Fruit fly (Drosophila melanogaster) whole organism, embryonic: ENCODE data around the gene Creld.

Source experiments
- CG10147 ChIP-seq: fragments of 200-800 bp; sonication (Bioruptor generic); optimal IDR thresholded peaks from 2 replicates; lab custom pipeline; 2019; ENCODE audit warnings: missing biosample characterization, mild to moderate bottlenecking, missing genetic modification characterization, moderate library complexity
- CG10565 ChIP-seq: fragments of 200-800 bp; sonication (Bioruptor generic); optimal IDR thresholded peaks from 3 replicates; lab custom pipeline; 2016; ENCODE audit warnings: missing biosample characterization, mild to moderate bottlenecking, missing genetic modification characterization
- CG12942 ChIP-seq: fragments of 200-800 bp; sonication (Bioruptor generic); optimal IDR thresholded peaks from 3 replicates; lab custom pipeline; 2016; ENCODE audit warnings: missing biosample characterization, missing genetic modification characterization
- CG13894 ChIP-seq: fragments of 200-800 bp; sonication (Bioruptor generic); optimal IDR thresholded peaks from 3 replicates; lab custom pipeline; 2018; ENCODE audit warnings: missing biosample characterization, mild to moderate bottlenecking, missing genetic modification characterization, moderate library complexity
- CG14441 ChIP-seq: fragments of 200-800 bp; sonication (Bioruptor generic); IDR thresholded peaks from 2 replicates; pipeline ENCODE4 v1.3.6; 2022; ENCODE audit warnings: missing biosample characterization, missing genetic modification characterization
- CG15514 ChIP-seq: fragments of 200-800 bp; sonication (Bioruptor generic); optimal IDR thresholded peaks from 3 replicates; lab custom pipeline; 2017; ENCODE audit warnings: missing biosample characterization, missing genetic modification characterization, mild to moderate bottlenecking, moderate library complexity, missing genetic modification reagents
- CG17361 ChIP-seq: fragments of 200-800 bp; sonication (Bioruptor generic); IDR thresholded peaks from 3 replicates; pipeline ENCODE4 v1.3.6; 2022; ENCODE audit warnings: missing biosample characterization, missing genetic modification characterization
- CG1832 ChIP-seq: fragments of 200-800 bp; sonication (Bioruptor generic); optimal IDR thresholded peaks from 2 replicates; lab custom pipeline; 2017; ENCODE audit warnings: missing biosample characterization, mild to moderate bottlenecking, missing genetic modification characterization, inconsistent platforms
- CG18764 ChIP-seq: fragments of 200-800 bp; sonication (Bioruptor generic); optimal IDR thresholded peaks from 3 replicates; lab custom pipeline; 2016; ENCODE audit warnings: missing biosample characterization, missing genetic modification characterization
- CG2129 ChIP-seq: fragments of 200-800 bp; sonication (Bioruptor generic); IDR thresholded peaks from 2 replicates; pipeline ENCODE4 v1.3.6; 2022; ENCODE audit warnings: missing biosample characterization, missing genetic modification characterization; ENCODE audit not compliant: partially characterized antibody
- CG33213 ChIP-seq: fragments of 200-800 bp; sonication (Bioruptor generic); optimal IDR thresholded peaks from 3 replicates; lab custom pipeline; 2016; ENCODE audit warnings: missing biosample characterization, missing genetic modification characterization
- CG3995 ChIP-seq: fragments of 200-800 bp; sonication (Bioruptor generic); optimal IDR thresholded peaks from 3 replicates; lab custom pipeline; 2016; ENCODE audit warnings: missing biosample characterization, missing genetic modification characterization
- CG4360 ChIP-seq: fragments of 200-800 bp; sonication (Bioruptor generic); IDR thresholded peaks from 2 replicates; pipeline ENCODE4 v1.3.6; 2022; ENCODE audit warnings: missing biosample characterization, missing genetic modification characterization
- CG6689 ChIP-seq: fragments of 200-800 bp; sonication (Bioruptor generic); IDR thresholded peaks from 2 replicates; pipeline ENCODE4 v1.3.6; 2022; ENCODE audit warnings: missing biosample characterization, missing genetic modification characterization
- CG7271 ChIP-seq: fragments of 200-800 bp; sonication (Bioruptor generic); optimal IDR thresholded peaks from 2 replicates; lab custom pipeline; 2018; ENCODE audit warnings: missing biosample characterization, mild to moderate bottlenecking, missing genetic modification characterization, moderate library complexity
- CG8388 ChIP-seq: fragments of 200-800 bp; sonication (Bioruptor generic); optimal IDR thresholded peaks from 2 replicates; lab custom pipeline; 2019; ENCODE audit warnings: missing biosample characterization, mild to moderate bottlenecking, missing genetic modification characterization, moderate library complexity
- CG9609 ChIP-seq: fragments of 200-800 bp; sonication (Bioruptor generic); optimal IDR thresholded peaks from 3 replicates; lab custom pipeline; 2016; ENCODE audit warnings: missing biosample characterization, missing genetic modification characterization
- CG9932 ChIP-seq: fragments of 200-800 bp; sonication (Bioruptor generic); IDR thresholded peaks from 2 replicates; pipeline ENCODE4 v1.3.6; 2022; ENCODE audit warnings: missing biosample characterization, missing genetic modification characterization
- CkIIα-i1 ChIP-seq: fragments of 200-800 bp; sonication (Bioruptor generic); IDR thresholded peaks from 2 replicates; pipeline ENCODE4 v1.3.6; 2022; ENCODE audit warnings: missing biosample characterization, missing genetic modification characterization
- D19A ChIP-seq: fragments of 200-800 bp; optimal IDR thresholded peaks from 3 replicates; lab custom pipeline; 2019; ENCODE audit warnings: missing biosample characterization, mild to moderate bottlenecking, missing genetic modification characterization, moderate library complexity
- Dad ChIP-seq: fragments of 200-800 bp; sonication (Bioruptor generic); optimal IDR thresholded peaks from 3 replicates; lab custom pipeline; 2016; ENCODE audit warnings: missing biosample characterization, missing genetic modification characterization
- GATAe ChIP-seq: fragments of 200-800 bp; sonication (Bioruptor generic); conservative IDR thresholded peaks from 2 replicates; pipeline ENCODE4 v1.3.6; 2022; ENCODE audit warnings: missing biosample characterization, missing genetic modification characterization
- Gsc ChIP-seq: fragments of 200-800 bp; sonication (Bioruptor generic); IDR thresholded peaks from 2 replicates; pipeline ENCODE4 v1.3.6; 2022; ENCODE audit warnings: missing biosample characterization, missing genetic modification characterization
- HLHmδ ChIP-seq: fragments of 200-800 bp; sonication (Bioruptor generic); optimal IDR thresholded peaks from 2 replicates; lab custom pipeline; 2018; ENCODE audit warnings: missing biosample characterization, mild to moderate bottlenecking, missing genetic modification characterization, moderate library complexity
- Jarid2 ChIP-seq: fragments of 200-800 bp; sonication (Bioruptor generic); optimal IDR thresholded peaks from 3 replicates; lab custom pipeline; 2017; ENCODE audit warnings: mild to moderate bottlenecking, missing biosample characterization, missing genetic modification reagents, missing genetic modification characterization
- Med ChIP-seq: fragments of 200-800 bp; sonication (Bioruptor generic); peaks from one replicate; lab custom pipeline; 2016; ENCODE audit warnings: missing biosample characterization, missing genetic modification characterization, mild to moderate bottlenecking, inconsistent platforms, moderate library complexity
- Mes4 ChIP-seq: fragments of 200-800 bp; sonication (Bioruptor generic); optimal IDR thresholded peaks from 2 replicates; lab custom pipeline; 2016; ENCODE audit warnings: missing biosample characterization, missing genetic modification characterization
- Opbp ChIP-seq: fragments of 200-800 bp; sonication (Bioruptor generic); IDR thresholded peaks from 3 replicates; pipeline ENCODE4 v1.3.6; 2022; ENCODE audit warnings: missing biosample characterization, missing genetic modification characterization; ENCODE audit not compliant: partially characterized antibody
- Ptx1 ChIP-seq: fragments of 200-800 bp; sonication (Bioruptor generic); IDR thresholded peaks from 2 replicates; pipeline ENCODE4 v1.3.6; 2022; ENCODE audit warnings: missing biosample characterization, missing genetic modification characterization
- Ravus ChIP-seq: fragments of 200-800 bp; sonication (Bioruptor generic); IDR thresholded peaks from 2 replicates; pipeline ENCODE4 v1.3.6; 2022; ENCODE audit warnings: missing biosample characterization, missing genetic modification characterization
- Spps ChIP-seq: fragments of 200-800 bp; sonication (Bioruptor generic); optimal IDR thresholded peaks from 2 replicates; lab custom pipeline; 2018; ENCODE audit warnings: missing biosample characterization, mild to moderate bottlenecking, missing genetic modification characterization
- Usf ChIP-seq: fragments of 200-800 bp; sonication (Bioruptor generic); optimal IDR thresholded peaks from 2 replicates; lab custom pipeline; 2017; ENCODE audit warnings: missing genotype, missing biosample characterization, missing genetic modification characterization
- dpn ChIP-seq, 2 experiments: fragments of 200-800 bp; sonication (Bioruptor generic); optimal IDR thresholded peaks; 3 replicates each; lab custom pipeline; 2016; ENCODE audit warnings: missing biosample characterization in 2 of 2, missing genetic modification characterization in 2 of 2
- fd64A ChIP-seq: fragments of 200-800 bp; sonication (Bioruptor generic); optimal IDR thresholded peaks from 3 replicates; lab custom pipeline; 2018; ENCODE audit warnings: missing biosample characterization, mild to moderate bottlenecking, missing genetic modification characterization
- fu2 ChIP-seq: fragments of 200-800 bp; sonication (Bioruptor generic); optimal IDR thresholded peaks from 2 replicates; lab custom pipeline; 2016; ENCODE audit warnings: missing biosample characterization, missing genetic modification characterization
- gsb ChIP-seq: fragments of 200-800 bp; sonication (Bioruptor generic); IDR thresholded peaks from 2 replicates; pipeline ENCODE4 v1.3.6; 2022; ENCODE audit warnings: missing biosample characterization, missing genetic modification characterization
- lmd ChIP-seq: fragments of 200-800 bp; sonication (Bioruptor generic); IDR thresholded peaks from 2 replicates; pipeline ENCODE4 v1.3.6; 2022; ENCODE audit warnings: missing biosample characterization, missing genetic modification characterization
- p53 ChIP-seq: fragments of 200-800 bp; sonication (Bioruptor generic); optimal IDR thresholded peaks from 2 replicates; lab custom pipeline; 2016; ENCODE audit warnings: missing biosample characterization, missing genetic modification characterization
- peb ChIP-seq: fragments of 200-800 bp; sonication (Bioruptor generic); IDR thresholded peaks from 2 replicates; pipeline ENCODE4 v1.3.6; 2022; ENCODE audit warnings: missing biosample characterization, missing genetic modification characterization
- phol ChIP-seq: fragments of 200-800 bp; sonication (Bioruptor generic); optimal IDR thresholded peaks from 3 replicates; lab custom pipeline; 2018; ENCODE audit warnings: missing biosample characterization, mild to moderate bottlenecking, missing genetic modification characterization, moderate library complexity
- pnt ChIP-seq: fragments of 200-800 bp; sonication (Bioruptor generic); optimal IDR thresholded peaks from 3 replicates; lab custom pipeline; 2016; ENCODE audit warnings: missing biosample characterization, missing genetic modification characterization
- pzg ChIP-seq: fragments of 200-800 bp; sonication (Bioruptor generic); optimal IDR thresholded peaks from 3 replicates; lab custom pipeline; 2018; ENCODE audit warnings: missing biosample characterization, mild to moderate bottlenecking, missing genetic modification characterization, moderate library complexity
- repo ChIP-seq: fragments of 200-800 bp; sonication (Bioruptor generic); optimal IDR thresholded peaks from 2 replicates; lab custom pipeline; 2016; ENCODE audit warnings: missing biosample characterization, missing genetic modification characterization
- salm ChIP-seq: fragments of 200-800 bp; sonication (Bioruptor generic); optimal IDR thresholded peaks from 2 replicates; lab custom pipeline; 2018; ENCODE audit warnings: missing biosample characterization, mild to moderate bottlenecking, missing genetic modification characterization
- seq ChIP-seq: fragments of 200-800 bp; sonication (Bioruptor generic); IDR thresholded peaks from 2 replicates; pipeline ENCODE4 v1.3.6; 2022; ENCODE audit warnings: missing biosample characterization, missing genetic modification characterization
- sna ChIP-seq: fragments of 200-800 bp; sonication (Bioruptor generic); IDR thresholded peaks from 2 replicates; pipeline ENCODE4 v1.3.6; 2022; ENCODE audit warnings: missing biosample characterization, missing genetic modification characterization; ENCODE audit not compliant: partially characterized antibody
- sob ChIP-seq: fragments of 200-800 bp; sonication (Bioruptor generic); IDR thresholded peaks from 2 replicates; pipeline ENCODE4 v1.3.6; 2022; ENCODE audit warnings: missing biosample characterization, missing genetic modification characterization
- sug ChIP-seq: fragments of 200-800 bp; optimal IDR thresholded peaks from 2 replicates; lab custom pipeline; 2019; ENCODE audit warnings: missing biosample characterization, mild to moderate bottlenecking, missing genetic modification characterization, moderate library complexity
- tup ChIP-seq: fragments of 200-800 bp; sonication (Bioruptor generic); optimal IDR thresholded peaks from 2 replicates; lab custom pipeline; 2016; ENCODE audit warnings: missing biosample characterization, mild to moderate bottlenecking, missing genetic modification characterization, moderate library complexity
- tx ChIP-seq: fragments of 200-800 bp; sonication (Bioruptor generic); optimal IDR thresholded peaks from 2 replicates; lab custom pipeline; 2016; ENCODE audit warnings: missing biosample characterization, missing genetic modification characterization
- vfl ChIP-seq: fragments of 200-800 bp; sonication (Bioruptor generic); optimal IDR thresholded peaks from 2 replicates; lab custom pipeline; 2016; ENCODE audit warnings: missing biosample characterization, missing genetic modification characterization
- z ChIP-seq: fragments of 200-800 bp; sonication (Bioruptor generic); IDR thresholded peaks from 3 replicates; pipeline ENCODE4 v1.3.6; 2022; ENCODE audit warnings: missing biosample characterization, missing genetic modification characterization

Creld gene

dm6 chr2L:87255-87723 is 14.9 kb upstream of the Creld start, which contains the start of gene net (continued):
- TF ChIP-seq z (GFP tag; lab: Robert Waterston, UW) (no peak), sob (GFP tag; lab: Robert Waterston, UW) (peak; percentile 69; the same call in 1 of the 2 replicates), CG33213 (GFP tag; lab: Kevin White, UChicago) (no peak), sna (no peak), fd64A (no peak), fu2 (no peak), seq (GFP tag; lab: Robert Waterston, UW) (no peak), pzg (GFP tag; lab: Kevin White, UChicago) (no peak), CG14441 (GFP tag; lab: Robert Waterston, UW) (no peak), Mes4 (GFP tag; lab: Kevin White, UChicago) (no peak), CG4360 (GFP tag; lab: Robert Waterston, UW) (no peak), GATAe (GFP tag; lab: Robert Waterston, UW) (no peak), gsb (GFP tag; lab: Robert Waterston, UW) (no peak), CG18764 (GFP tag; lab: Kevin White, UChicago) (peak; percentile 26), tx (no peak), Med (GFP tag; lab: Kevin White, UChicago) (peak; percentile 84), Gsc (no peak), sug (tag; lab: Kevin White, UChicago) (peak; percentile 89), CG8388 (GFP tag; lab: Kevin White, UChicago) (peak; percentile 53), CG3995 (GFP tag; lab: Kevin White, UChicago) (peak; percentile 27), tup (GFP tag; lab: Kevin White, UChicago) (no peak), CG9932 (GFP tag; lab: Robert Waterston, UW) (peak; percentile 74), p53 (GFP tag; lab: Kevin White, UChicago) (no peak), CG15514 (peak; percentile 94), dpn (GFP tag; optimal IDR thresholded peaks at IDR 0.05; lab: Kevin White, UChicago) (peak in 1 of 2 experiments; percentile 61), Ravus (GFP tag; lab: Robert Waterston, UW) (no peak), lmd (peak; percentile 50; the same call in 1 of the 2 replicates), Dad (GFP tag; lab: Kevin White, UChicago) (no peak), peb (GFP tag; lab: Robert Waterston, UW) (no peak), CG17361 (GFP tag; lab: Robert Waterston, UW) (peak; percentile 77), phol (tag; lab: Kevin White, UChicago) (peak; percentile 65), CkIIα-i1 (GFP tag; lab: Robert Waterston, UW) (no peak), CG1832 (GFP tag; lab: Kevin White, UChicago) (no peak), D19A (tag; lab: Kevin White, UChicago) (peak; percentile 71), CG7271 (tag; lab: Kevin White, UChicago) (no peak), vfl (GFP tag; lab: Kevin White, UChicago) (no peak), Opbp (no peak), Ptx1 (GFP tag; lab: Robert Waterston, UW) (peak; percentile 26; the same call in 1 of the 2 replicates), CG10147 (GFP tag; lab: Kevin White, UChicago) (peak; percentile 80), pnt (GFP tag; lab: Kevin White, UChicago) (no peak), CG12942 (no peak), Jarid2 (GFP tag; lab: Kevin White, UChicago) (peak; percentile 57), salm (tag; lab: Kevin White, UChicago) (peak; percentile 70), Spps (no peak), repo (no peak), CG9609 (no peak), CG6689 (GFP tag; lab: Robert Waterston, UW) (0 out of 2 replicates have a peak, but pooled peaks have one; percentile 35), CG10565 (GFP tag; lab: Kevin White, UChicago) (no peak), CG2129 (GFP tag; lab: Robert Waterston, UW) (no peak), HLHmδ (GFP tag; lab: Kevin White, UChicago) (peak; percentile 24), Usf (GFP tag; lab: Kevin White, UChicago) (no peak), CG13894 (tag; lab: Kevin White, UChicago) (peak; percentile 85)
